Worm (Caenorhabditis elegans) whole organism, L3 larva: ENCODE data around the gene E02C12.6.

ENCODE experiments used
- ZK546.5 ChIP-seq: sonication (generic microtip); optimal IDR thresholded peaks from 2 replicates; lab custom pipeline; 2017; ENCODE audit warnings: missing biosample characterization, missing genetic modification characterization
- ama-1 ChIP-seq: fragments of 150-350 bp; optimal IDR thresholded peaks from 2 replicates; lab custom pipeline; 2018
- ceh-16 ChIP-seq: sonication (generic microtip); optimal IDR thresholded peaks from 2 replicates; lab custom pipeline; 2017; ENCODE audit warnings: missing biosample characterization, missing genetic modification characterization
- ceh-28 ChIP-seq: fragments of 150-350 bp; optimal IDR thresholded peaks from 2 replicates; lab custom pipeline; 2014; ENCODE audit warnings: missing biosample characterization, missing genetic modification reagents, missing genetic modification characterization
- ceh-82 ChIP-seq: fragments of 150-350 bp; optimal IDR thresholded peaks from 2 replicates; lab custom pipeline; 2014; ENCODE audit warnings: missing biosample characterization, missing genetic modification characterization
- ceh-9 ChIP-seq: sonication (generic microtip); optimal IDR thresholded peaks from 2 replicates; lab custom pipeline; 2018; ENCODE audit warnings: missing biosample characterization, missing genetic modification characterization
- egl-27 ChIP-seq: sonication (generic microtip); optimal IDR thresholded peaks from 4 replicates; lab custom pipeline; 2017; ENCODE audit warnings: missing biosample characterization, missing genetic modification reagents, missing genetic modification characterization
- egl-5 ChIP-seq: fragments of 150-350 bp; optimal IDR thresholded peaks from 2 replicates; lab custom pipeline; 2017; ENCODE audit warnings: missing biosample characterization, missing genetic modification reagents, missing genetic modification characterization, inconsistent platforms
- elt-1 ChIP-seq: fragments of 150-350 bp; optimal IDR thresholded peaks from 2 replicates; lab custom pipeline; 2014; ENCODE audit warnings: missing biosample characterization, missing genetic modification characterization
- elt-2 ChIP-seq: sonication (generic microtip); optimal IDR thresholded peaks from 2 replicates; lab custom pipeline; 2016; ENCODE audit warnings: missing genetic modification reagents, mild to moderate bottlenecking, missing genetic modification characterization, missing compliant biosample characterization
- eor-1 ChIP-seq, 2 experiments: fragments of 150-350 bp; optimal IDR thresholded peaks; 2 replicates each; lab custom pipeline; 2014 to 2018; ENCODE audit warnings: missing biosample characterization in 2 of 2, missing genetic modification characterization in 2 of 2
- fkh-10 ChIP-seq: sonication (generic microtip); optimal IDR thresholded peaks from 2 replicates; lab custom pipeline; 2017; ENCODE audit warnings: missing biosample characterization, missing genetic modification reagents, missing genetic modification characterization
- fkh-2 ChIP-seq: fragments of 150-350 bp; optimal IDR thresholded peaks from 2 replicates; lab custom pipeline; 2014; ENCODE audit warnings: missing biosample characterization, missing genetic modification reagents, missing genetic modification characterization
- fos-1 ChIP-seq: fragments of 150-350 bp; optimal IDR thresholded peaks from 2 replicates; lab custom pipeline; 2014; ENCODE audit warnings: missing biosample characterization, missing genetic modification characterization
- hmg-11 ChIP-seq: sonication (generic microtip); optimal IDR thresholded peaks from 2 replicates; lab custom pipeline; 2016; ENCODE audit warnings: missing genetic modification characterization, missing compliant biosample characterization
- jun-1 ChIP-seq: fragments of 150-350 bp; optimal IDR thresholded peaks from 2 replicates; lab custom pipeline; 2014; ENCODE audit warnings: missing biosample characterization, missing genetic modification reagents, missing genetic modification characterization
- lin-15B ChIP-seq: fragments of 150-350 bp; optimal IDR thresholded peaks from 2 replicates; lab custom pipeline; 2014; ENCODE audit warnings: missing biosample characterization, missing genetic modification characterization
- lin-39 ChIP-seq: fragments of 150-350 bp; optimal IDR thresholded peaks from 2 replicates; lab custom pipeline; 2018; ENCODE audit warnings: missing biosample characterization, missing genetic modification reagents, missing genetic modification characterization
- lsy-12 ChIP-seq: sonication (generic microtip); optimal IDR thresholded peaks from 2 replicates; lab custom pipeline; 2016; ENCODE audit warnings: mild to moderate bottlenecking, missing genetic modification characterization, missing compliant biosample characterization
- mdl-1 ChIP-seq: fragments of 150-350 bp; optimal IDR thresholded peaks from 2 replicates; lab custom pipeline; 2014; ENCODE audit warnings: missing biosample characterization, missing genetic modification characterization
- mml-1 ChIP-seq: fragments of 150-350 bp; sonication (generic microtip); optimal IDR thresholded peaks from 3 replicates; lab custom pipeline; 2014; ENCODE audit warnings: missing biosample characterization, missing genetic modification characterization
- nfya-1 ChIP-seq: sonication (generic microtip); optimal IDR thresholded peaks from 2 replicates; lab custom pipeline; 2017; ENCODE audit warnings: missing genetic modification characterization, mild to moderate bottlenecking, missing compliant biosample characterization, antibody characterized with exemption, moderate library complexity; ENCODE audit not compliant: insufficient read depth
- nhr-11 ChIP-seq: fragments of 150-350 bp; optimal IDR thresholded peaks from 2 replicates; lab custom pipeline; 2014; ENCODE audit warnings: missing biosample characterization, missing genetic modification characterization
- nhr-12 ChIP-seq: fragments of 150-350 bp; optimal IDR thresholded peaks from 2 replicates; lab custom pipeline; 2014; ENCODE audit warnings: missing biosample characterization, missing genetic modification characterization
- nhr-23 ChIP-seq: fragments of 150-350 bp; optimal IDR thresholded peaks from 2 replicates; lab custom pipeline; 2014; ENCODE audit warnings: missing biosample characterization, missing genetic modification reagents, missing genetic modification characterization
- nhr-237 ChIP-seq: fragments of 150-350 bp; optimal IDR thresholded peaks from 2 replicates; lab custom pipeline; 2014; ENCODE audit warnings: missing biosample characterization, missing genetic modification characterization
- nhr-25 ChIP-seq: sonication (generic microtip); optimal IDR thresholded peaks from 2 replicates; lab custom pipeline; 2017; ENCODE audit warnings: missing biosample characterization, missing genetic modification characterization
- nhr-76 ChIP-seq: fragments of 150-350 bp; sonication (generic microtip); optimal IDR thresholded peaks from 5 replicates; lab custom pipeline; 2014; ENCODE audit warnings: missing biosample characterization, missing genetic modification characterization
- nhr-77 ChIP-seq: fragments of 150-350 bp; optimal IDR thresholded peaks from 2 replicates; lab custom pipeline; 2014; ENCODE audit warnings: missing biosample characterization, missing genetic modification characterization
- pha-4 ChIP-seq: fragments of 150-350 bp; optimal IDR thresholded peaks from 2 replicates; lab custom pipeline; 2014; ENCODE audit warnings: missing biosample characterization, missing genetic modification reagents, missing genetic modification characterization
- pqm-1 ChIP-seq: fragments of 150-350 bp; optimal IDR thresholded peaks from 2 replicates; lab custom pipeline; 2017; ENCODE audit warnings: missing biosample characterization, missing genetic modification characterization, inconsistent platforms
- sea-2 ChIP-seq: fragments of 150-350 bp; sonication (generic microtip); optimal IDR thresholded peaks from 4 replicates; lab custom pipeline; 2014; ENCODE audit warnings: missing biosample characterization, missing genetic modification reagents, missing genetic modification characterization
- skn-1 ChIP-seq: fragments of 150-350 bp; optimal IDR thresholded peaks from 2 replicates; lab custom pipeline; 2014; ENCODE audit warnings: missing biosample characterization, missing genetic modification characterization
- snpc-4 ChIP-seq: fragments of 150-350 bp; optimal IDR thresholded peaks from 2 replicates; lab custom pipeline; 2014; ENCODE audit warnings: missing biosample characterization, missing genetic modification characterization
- tbx-2 ChIP-seq: sonication (generic microtip); optimal IDR thresholded peaks from 2 replicates; lab custom pipeline; 2016; ENCODE audit warnings: mild to moderate bottlenecking, missing genetic modification characterization, missing compliant biosample characterization
- unc-39 ChIP-seq: sonication (generic microtip); optimal IDR thresholded peaks from 4 replicates; lab custom pipeline; 2017; ENCODE audit warnings: missing biosample characterization, missing genetic modification characterization
- zag-1 ChIP-seq: fragments of 150-350 bp; optimal IDR thresholded peaks from 2 replicates; lab custom pipeline; 2014; ENCODE audit warnings: missing biosample characterization, missing genetic modification characterization
- ztf-11 ChIP-seq: fragments of 150-350 bp; optimal IDR thresholded peaks from 2 replicates; lab custom pipeline; 2014; ENCODE audit warnings: missing biosample characterization, missing genetic modification characterization
- ztf-4 ChIP-seq: fragments of 150-350 bp; optimal IDR thresholded peaks from 2 replicates; lab custom pipeline; 2014; ENCODE audit warnings: missing biosample characterization, missing genetic modification characterization

The E02C12.6 gene

DNA sequence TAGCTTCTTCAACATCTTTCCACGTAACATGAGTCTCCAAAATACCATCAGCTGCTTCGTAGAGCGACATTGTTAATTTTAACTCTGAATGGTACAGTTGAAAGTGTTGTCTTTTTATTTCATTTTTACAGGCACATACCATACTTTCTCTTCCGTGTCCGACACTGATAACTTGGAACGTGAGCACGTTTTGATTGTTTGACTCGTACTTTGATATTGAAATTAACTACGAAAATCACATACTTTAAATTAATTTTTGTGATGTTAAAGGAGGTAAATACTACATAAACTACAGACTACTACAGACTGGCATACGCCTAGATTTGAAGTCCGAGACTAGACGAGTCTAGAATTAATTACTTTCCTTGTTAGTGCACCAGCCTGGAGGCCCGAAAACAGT, 7.4 kb upstream of the E02C12.6 start, which contains the start of gene E02C12.10:
Gene E02C12.10, minus strand, starts transcription at position 75 of the 400 bp plus-strand sequence.
- TF ChIP-seq mdl-1 (tag; lab: Kevin White, UChicago) (no peak), eor-1 (tag; optimal IDR thresholded peaks at IDR 0.05; lab: Kevin White, UChicago) (no peak), ztf-11 (tag; lab: Kevin White, UChicago) (no peak), jun-1 (tag; lab: Kevin White, UChicago) (no peak), nhr-12 (tag; lab: Kevin White, UChicago) (no peak), fkh-10 (GFP tag; lab: Kevin White, UChicago) (no peak), elt-1 (tag; lab: Kevin White, UChicago) (no peak), hmg-11 (no peak), ceh-16 (tag; lab: Kevin White, UChicago) (no peak), ceh-9 (tag; lab: Kevin White, UChicago) (no peak), unc-39 (tag; lab: Kevin White, UChicago) (no peak), fos-1 (no peak), ceh-82 (tag; lab: Kevin White, UChicago) (no peak), nhr-77 (tag; lab: Kevin White, UChicago) (no peak), ztf-4 (tag; lab: Kevin White, UChicago) (no peak), lsy-12 (tag; lab: Kevin White, UChicago) (no peak), lin-15B (tag; lab: Kevin White, UChicago) (no peak), ceh-28 (tag; lab: Kevin White, UChicago) (no peak), nhr-76 (no peak), tbx-2 (tag; lab: Kevin White, UChicago) (no peak)
- TF ChIP-seq, all 47 proteins: peak for 0

DNA sequence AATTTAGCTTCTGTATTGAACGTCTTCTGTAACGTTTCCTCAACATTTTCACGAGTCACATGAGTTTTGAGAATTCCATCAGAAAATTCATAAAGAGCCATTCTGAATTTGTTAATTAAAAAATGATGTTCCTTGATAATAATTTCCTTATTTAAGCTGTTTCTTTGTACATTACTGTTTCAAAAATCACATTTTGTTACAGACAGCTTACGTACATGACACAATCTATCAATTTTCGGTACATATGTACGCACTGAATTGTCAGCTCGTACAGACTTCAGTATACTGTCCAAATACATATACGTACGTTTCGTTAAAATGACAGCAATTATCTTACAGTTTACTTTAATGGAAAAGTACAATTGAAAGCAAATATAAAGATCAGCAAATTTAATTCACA, 5.5 kb upstream of the E02C12.6 start, which contains the start of gene E02C12.19:
Gene E02C12.19, minus strand, starts transcription at position 101 of the 400 bp plus-strand sequence.
- TF ChIP-seq sea-2: no peak

ce11 chrV:9375378-9375777, 4.5 kb upstream of the E02C12.6 start, which contains the start of gene E02C12.9:
E02C12.9 (minus strand) TSS chrV:9375478.
- no peak for TF ChIP-seq nhr-12 (tag; lab: Kevin White, UChicago)
- TF ChIP-seq nhr-11 (tag; lab: Kevin White, UChicago): no peak
- TF ChIP-seq nhr-23 (tag; lab: Kevin White, UChicago): no peak
- no peak for TF ChIP-seq fos-1
- no peak for TF ChIP-seq pqm-1 (tag; lab: Kevin White, UChicago)
- TF ChIP-seq mdl-1 (tag; lab: Kevin White, UChicago): no peak
- TF ChIP-seq nfya-1 (tag; lab: Kevin White, UChicago): no peak
- TF ChIP-seq skn-1: no peak
- no peak for TF ChIP-seq ztf-11 (tag; lab: Kevin White, UChicago)
- TF ChIP-seq lin-15B (tag; lab: Kevin White, UChicago): no peak
- no peak for TF ChIP-seq egl-5 (tag; lab: Kevin White, UChicago)
- no peak for TF ChIP-seq nhr-77 (tag; lab: Kevin White, UChicago)
- TF ChIP-seq snpc-4 (tag; lab: Kevin White, UChicago): no peak
- no peak for TF ChIP-seq nhr-237 (tag; lab: Kevin White, UChicago)
- TF ChIP-seq ceh-9 (tag; lab: Kevin White, UChicago): no peak
- no peak for TF ChIP-seq ama-1 (lab: Kevin White, UChicago)
- TF ChIP-seq hmg-11: no peak
- TF ChIP-seq, all 47 proteins: peak for 0

DNA sequence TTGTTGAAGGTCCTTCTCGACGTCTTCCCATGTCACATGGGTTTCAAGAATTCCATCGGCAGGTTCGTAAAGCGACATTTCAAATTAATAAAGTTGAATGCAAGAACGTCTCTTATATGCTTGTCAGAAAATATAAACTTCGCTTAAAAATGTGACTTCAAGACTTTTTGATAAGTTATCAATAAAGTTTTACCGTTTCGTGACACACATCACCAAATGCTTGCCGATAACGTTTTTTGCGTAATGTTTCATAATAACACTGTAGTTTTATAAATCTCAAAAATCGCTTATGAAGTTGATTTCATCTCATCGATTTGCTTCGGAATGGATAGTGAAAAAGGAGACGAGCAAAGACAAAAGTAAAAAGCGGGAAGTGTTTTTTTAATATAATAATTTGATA, 2.6 kb upstream of the E02C12.6 start, which contains the start of gene E02C12.8:
Gene E02C12.8, minus strand, starts transcription at position 141 of the 400 bp plus-strand sequence.
- TF ChIP-seq lin-39 (tag; lab: Kevin White, UChicago) (no peak), zag-1 (tag; lab: Kevin White, UChicago) (no peak), nhr-76 (no peak), nhr-25 (tag; lab: Kevin White, UChicago) (no peak), hmg-11 (no peak), fos-1 (no peak), lin-15B (tag; lab: Kevin White, UChicago) (no peak), pqm-1 (tag; lab: Kevin White, UChicago) (peak; percentile 75), elt-2 (tag; lab: Kevin White, UChicago) (peak; percentile 85)

DNA sequence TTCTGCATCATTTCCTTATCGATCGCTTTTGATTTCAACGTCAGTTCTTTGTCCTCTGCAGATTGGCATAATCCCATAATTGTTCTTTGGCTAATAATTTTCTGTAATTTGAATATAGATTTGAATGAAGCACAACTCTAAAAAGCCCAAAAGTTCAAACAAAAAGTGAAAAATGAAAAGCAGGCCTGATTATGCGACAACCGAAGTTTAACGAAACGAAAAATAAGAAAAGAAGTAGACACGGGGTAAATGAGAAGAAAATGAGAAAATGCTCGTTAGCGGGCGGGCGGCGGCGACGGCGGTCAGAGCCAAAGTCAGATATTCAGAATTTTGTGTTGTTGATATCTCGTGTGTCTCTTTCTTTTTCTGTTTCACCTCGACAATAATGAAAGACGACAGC, 11.2 kb downstream of the E02C12.6 start, which contains the start of gene gpa-3:
Gene gpa-3, minus strand, starts transcription at position 101 of the 400 bp plus-strand sequence.
- no peak for TF ChIP-seq fkh-2
- no peak for TF ChIP-seq ztf-4 (tag; lab: Kevin White, UChicago)
- TF ChIP-seq ZK546.5 (tag; lab: Kevin White, UChicago): no peak
- TF ChIP-seq egl-27 (tag; lab: Kevin White, UChicago): no peak
- no peak for TF ChIP-seq zag-1 (tag; lab: Kevin White, UChicago)
- TF ChIP-seq sea-2: no peak
- no peak for TF ChIP-seq pha-4 (tag; lab: Kevin White, UChicago)
- TF ChIP-seq unc-39 (tag; lab: Kevin White, UChicago): no peak
- no peak for TF ChIP-seq lin-15B (tag; lab: Kevin White, UChicago)
- TF ChIP-seq mml-1 (tag; lab: Kevin White, UChicago): no peak
- TF ChIP-seq, all 47 proteins: peak for 0
